Worm (Caenorhabditis elegans): ENCODE results near the gene clec-256.

Gene clec-256

ce11 chrV:18780605-18781004, 9.1 kb downstream of the clec-256 start:
- TF ChIP-seq unc-98 (GFP tag; IDR thresholded peaks at IDR 0.05) (no peak), efl-1 (optimal IDR thresholded peaks at IDR 0.05) (no peak), efl-1 (GFP tag; optimal IDR thresholded peaks at IDR 0.05 in 1 of 2) (no peak), ztf-11 (tag; optimal IDR thresholded peaks at IDR 0.05) (no peak), nhr-85 (tag) (no peak), isw-1 (GFP tag; IDR thresholded peaks at IDR 0.05) (no peak), lin-35 (GFP tag; optimal IDR thresholded peaks at IDR 0.05) (no peak), ztf-4 (tag; optimal IDR thresholded peaks at IDR 0.05) (no peak), nhr-71 (tag; optimal IDR thresholded peaks at IDR 0.05) (no peak), sup-37 (GFP tag; optimal IDR thresholded peaks at IDR 0.05) (no peak), irx-1 (tag; optimal IDR thresholded peaks at IDR 0.05) (no peak), nhr-12 (tag; optimal IDR thresholded peaks at IDR 0.05) (no peak)

ce11 chrV:18782747-18783146, 11.3 kb downstream of the clec-256 start:
- TF ChIP-seq dsc-1 (tag; optimal IDR thresholded peaks at IDR 0.05) (peak; percentile 31), nhr-84 (tag; optimal IDR thresholded peaks at IDR 0.05) (no peak)

ce11 chrV:18783474-18783873, 12.0 kb downstream of the clec-256 start, which contains the start of gene Y17D7B.10:
Gene Y17D7B.10 (plus strand): TSS chrV:18783716.
- TF ChIP-seq hpl-2 (GFP tag; optimal IDR thresholded peaks at IDR 0.05) (no peak), dsc-1 (tag; optimal IDR thresholded peaks at IDR 0.05) (peak; percentile 25), sox-4 (tag; optimal IDR thresholded peaks at IDR 0.05) (peak; percentile 1), efl-1 (optimal IDR thresholded peaks at IDR 0.05) (no peak), efl-1 (GFP tag; optimal IDR thresholded peaks at IDR 0.05 in 1 of 2) (peak in 1 of 2 experiments; percentile 89), lin-13 (GFP tag; optimal IDR thresholded peaks at IDR 0.05) (no peak), nhr-47 (tag; optimal IDR thresholded peaks at IDR 0.05) (peak; percentile 35), fkh-8 (tag; optimal IDR thresholded peaks at IDR 0.05) (peak; percentile 64)

- no peak for TF ChIP-seq nhr-20 (tag; optimal IDR thresholded peaks at IDR 0.05)
- no peak for TF ChIP-seq lir-3 (tag; optimal IDR thresholded peaks at IDR 0.05; ENCODE audit: poor library complexity)
Observed at ce11 chrV:18786694-18787093, 15.2 kb downstream of the clec-256 start, which contains the start of gene Y17D7B.3. Gene Y17D7B.3 (minus strand): TSS chrV:18786794.

ce11 chrV:18787417-18787918, 16.0 kb downstream of the clec-256 start, which contains the start of gene Y17D7B.2:
Gene Y17D7B.2 (plus strand): TSS chrV:18787739.
- TF ChIP-seq mep-1 (tag; optimal IDR thresholded peaks at IDR 0.05): no peak
- TF ChIP-seq zip-4 (GFP tag; optimal IDR thresholded peaks at IDR 0.05): peak; percentile 36
- TF ChIP-seq egl-27 (tag; optimal IDR thresholded peaks at IDR 0.05): no peak

- TF ChIP-seq ztf-11 (tag; optimal IDR thresholded peaks at IDR 0.05): no peak
- TF ChIP-seq unc-130 (tag; optimal IDR thresholded peaks at IDR 0.05): no peak
- no peak for TF ChIP-seq lin-39 (tag; optimal IDR thresholded peaks at IDR 0.05)
- no peak for TF ChIP-seq sptf-1 (tag; optimal IDR thresholded peaks at IDR 0.05)
- no peak for TF ChIP-seq alr-1 (tag; optimal IDR thresholded peaks at IDR 0.05; ENCODE audit: borderline replicate concordance)
- no peak for TF ChIP-seq aly-2 (tag; optimal IDR thresholded peaks at IDR 0.05)
- TF ChIP-seq fkh-10 (GFP tag; optimal IDR thresholded peaks at IDR 0.05): no peak
- no peak for TF ChIP-seq jun-1 (tag; optimal IDR thresholded peaks at IDR 0.05)
- no peak for TF ChIP-seq lsy-2 (tag; optimal IDR thresholded peaks at IDR 0.05)
- no peak for TF ChIP-seq lin-15B (tag; optimal IDR thresholded peaks at IDR 0.05)
Observed at ce11 chrV:18790658-18791057, 19.2 kb downstream of the clec-256 start, which contains the start of gene nhr-231. Gene nhr-231 (plus strand): TSS chrV:18790958.
